Fruit fly (Drosophila melanogaster): Measurements from ENCODE around the gene mrn.

The mrn gene

DNA sequence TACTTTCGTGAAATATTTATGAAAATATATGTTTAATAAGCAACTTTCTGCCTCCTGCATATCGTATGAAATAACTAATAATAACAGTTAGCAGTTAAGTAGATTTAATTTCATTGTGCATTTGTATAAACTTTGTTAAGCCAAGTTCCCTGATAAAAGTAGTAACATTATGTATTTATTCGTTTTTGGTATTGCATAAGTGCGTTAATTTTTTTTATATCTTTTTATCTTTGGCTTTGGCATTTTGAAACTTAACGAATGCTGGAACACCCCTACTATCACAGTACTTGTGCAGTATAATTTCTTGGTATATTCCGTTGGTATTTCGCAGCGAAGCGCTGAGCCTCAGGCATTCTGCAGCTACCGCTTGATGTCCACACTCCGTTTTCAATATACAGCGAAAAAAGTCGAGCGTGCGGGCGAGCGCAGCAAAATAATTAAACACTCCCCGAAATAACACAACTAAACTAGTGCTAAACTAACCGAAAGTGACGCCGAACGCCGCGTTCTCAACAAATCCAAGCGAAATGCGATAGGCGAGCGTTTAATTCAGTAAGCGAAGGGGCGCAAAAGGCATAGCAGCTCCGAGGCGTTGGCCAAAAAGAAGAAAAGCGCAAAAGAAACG lies 8.3 kb upstream of the mrn start, which contains the start of gene RhoGAP71E (continued):
- TF ChIP-seq Nf-YC (tag; optimal IDR thresholded peaks at IDR 0.05) (peak; percentile 57), ap (GFP tag; IDR thresholded peaks at IDR 0.05) (no peak), ERR (GFP tag; optimal IDR thresholded peaks at IDR 0.05) (peak; percentile 9), cato (GFP tag; optimal IDR thresholded peaks at IDR 0.05; ENCODE audit: borderline replicate concordance) (no peak), Lhr (GFP tag; optimal IDR thresholded peaks at IDR 0.05) (peak; percentile 34), Atf3 (GFP tag; optimal IDR thresholded peaks at IDR 0.05) (no peak), CG32767 (GFP tag; IDR thresholded peaks at IDR 0.05) (peak; percentile 19; the same call in 1 of the 2 replicates), Vsx1 (GFP tag; optimal IDR thresholded peaks at IDR 0.05) (no peak), CG31224 (GFP tag; IDR thresholded peaks at IDR 0.05) (peak; percentile 35; the same call in 1 of the 2 replicates), cwo (GFP tag; optimal IDR thresholded peaks at IDR 0.05) (peak; percentile 45), stwl (tag; optimal IDR thresholded peaks at IDR 0.05) (no peak), CG1603 (tag; optimal IDR thresholded peaks at IDR 0.05) (peak; percentile 57), CG4730 (GFP tag; IDR thresholded peaks at IDR 0.05) (peak; percentile 29; the same call in 1 of the 2 replicates), Fer3 (tag; optimal IDR thresholded peaks at IDR 0.05) (peak; percentile 31), Awh (GFP tag; IDR thresholded peaks at IDR 0.05) (peak; percentile 62), CG16813 (GFP tag; IDR thresholded peaks at IDR 0.05; ENCODE audit: partially characterized antibody) (no peak), CG16779 (GFP tag; IDR thresholded peaks at IDR 0.05) (no peak), grn (GFP tag; optimal IDR thresholded peaks at IDR 0.05) (no peak), wor (GFP tag; IDR thresholded peaks at IDR 0.05) (no peak), cg (GFP tag; optimal IDR thresholded peaks at IDR 0.05) (no peak), CG2889 (GFP tag; IDR thresholded peaks at IDR 0.05) (no peak), kay (GFP tag; optimal IDR thresholded peaks at IDR 0.05) (no peak), dpn (GFP tag; optimal IDR thresholded peaks at IDR 0.05) (no peak), Sox100B (GFP tag; optimal IDR thresholded peaks at IDR 0.05) (peak; percentile 67), zf30C (GFP tag; optimal IDR thresholded peaks at IDR 0.05) (no peak), Hr3 (GFP tag; optimal IDR thresholded peaks at IDR 0.05) (no peak), CG1529 (GFP tag; optimal IDR thresholded peaks at IDR 0.05) (no peak), CG1647 (GFP tag; optimal IDR thresholded peaks at IDR 0.05) (peak; percentile 19), emc (GFP tag; optimal IDR thresholded peaks at IDR 0.05) (no peak), CG5180 (GFP tag; optimal IDR thresholded peaks at IDR 0.05) (no peak), shn (GFP tag; optimal IDR thresholded peaks at IDR 0.05) (no peak), ro (GFP tag; IDR thresholded peaks at IDR 0.05) (no peak), CG15269 (tag; optimal IDR thresholded peaks at IDR 0.05) (peak; percentile 34), CG7987 (GFP tag; optimal IDR thresholded peaks at IDR 0.05) (peak; percentile 74), ara (GFP tag; IDR thresholded peaks at IDR 0.05) (no peak), btn (GFP tag; optimal IDR thresholded peaks at IDR 0.05) (no peak), CG14014 (GFP tag; IDR thresholded peaks at IDR 0.05) (peak; percentile 47; the same call in 1 of the 2 replicates), Adf1 (GFP tag; IDR thresholded peaks at IDR 0.05) (no peak), CG33557 (GFP tag; optimal IDR thresholded peaks at IDR 0.05) (no peak), Stat92E (GFP tag; optimal IDR thresholded peaks at IDR 0.05) (peak in 1 of 3 experiments; percentile 80), zen (tag; optimal IDR thresholded peaks at IDR 0.05) (no peak), Mad (GFP tag; optimal IDR thresholded peaks at IDR 0.05) (no peak), CG7271 (tag; optimal IDR thresholded peaks at IDR 0.05) (no peak), az2 (GFP tag; optimal IDR thresholded peaks at IDR 0.05) (no peak), gcm (GFP tag; optimal IDR thresholded peaks at IDR 0.05) (peak; percentile 51), CG15514 (GFP tag; optimal IDR thresholded peaks at IDR 0.05) (peak; percentile 62), bowl (GFP tag; IDR thresholded peaks at IDR 0.05) (no peak), CG1832 (GFP tag; optimal IDR thresholded peaks at IDR 0.05) (no peak), Sin3A (optimal IDR thresholded peaks at IDR 0.05) (peak; percentile 10), CG4820 (GFP tag; optimal IDR thresholded peaks at IDR 0.05) (no peak)

Data from whole organism, embryonic.